Fruit fly (Drosophila melanogaster) whole organism, adult: Measurements from ENCODE around the gene CG34283.

Source experiments
- CG14711 ChIP-seq: fragments of 200-800 bp; sonication (Bioruptor generic); optimal IDR thresholded peaks from 2 replicates; lab custom pipeline; 2018; ENCODE audit warnings: missing biosample characterization, mild to moderate bottlenecking, missing genetic modification characterization, moderate library complexity
- CG1620 ChIP-seq: fragments of 200-800 bp; sonication (Bioruptor generic); optimal IDR thresholded peaks from 2 replicates; lab custom pipeline; 2016; ENCODE audit warnings: missing biosample characterization, missing genetic modification characterization
- CG33017 ChIP-seq: fragments of 200-800 bp; sonication (Bioruptor generic); optimal IDR thresholded peaks from 2 replicates; lab custom pipeline; 2018; ENCODE audit warnings: missing biosample characterization, mild to moderate bottlenecking, missing genetic modification characterization, moderate library complexity
- CG5204 ChIP-seq: fragments of 200-800 bp; sonication (Bioruptor generic); optimal IDR thresholded peaks from 2 replicates; lab custom pipeline; 2016; ENCODE audit warnings: missing biosample characterization, missing genetic modification characterization
- CG7045 ChIP-seq: fragments of 200-800 bp; sonication (Bioruptor generic); optimal IDR thresholded peaks from 2 replicates; lab custom pipeline; 2017; ENCODE audit warnings: missing biosample characterization, mild to moderate bottlenecking, missing genetic modification characterization
- Hr96 ChIP-seq: fragments of 200-800 bp; sonication (Bioruptor generic); optimal IDR thresholded peaks from 2 replicates; lab custom pipeline; 2016; ENCODE audit warnings: missing biosample characterization, missing genetic modification characterization
- bab1 ChIP-seq: fragments of 200-800 bp; sonication (Bioruptor generic); optimal IDR thresholded peaks from 3 replicates; lab custom pipeline; 2019; ENCODE audit warnings: missing biosample characterization, mild to moderate bottlenecking, missing genetic modification characterization, moderate library complexity
- toe ChIP-seq: fragments of 200-800 bp; sonication (Bioruptor generic); optimal IDR thresholded peaks from 2 replicates; lab custom pipeline; 2016; ENCODE audit warnings: missing biosample characterization, missing genetic modification characterization

- TF ChIP-seq CG5204 (GFP tag; lab: Kevin White, UChicago), result no peak
- no peak for TF ChIP-seq Hr96 (GFP tag; lab: Kevin White, UChicago)
- no peak for TF ChIP-seq CG1620 (GFP tag; lab: Kevin White, UChicago)
- TF ChIP-seq CG14711 (tag; lab: Kevin White, UChicago), result no peak
- no peak for TF ChIP-seq CG7045 (GFP tag; lab: Kevin White, UChicago)
- TF ChIP-seq toe, result no peak
- TF ChIP-seq bab1 (GFP tag; lab: Kevin White, UChicago), result no peak
- TF ChIP-seq CG33017, result no peak
These were observed 11.2 kb upstream of the CG34283 start for dm6 chr3R:18733580-18733979.
